Fruit fly (Drosophila melanogaster): ENCODE data around the gene Prp5.

The Prp5 gene

dm6 chrX:15309918-15310317 lies 35.1 kb upstream of the Prp5 start:
- TF ChIP-seq CG8478 (optimal IDR thresholded peaks at IDR 0.05) (no peak), CTCF (optimal IDR thresholded peaks at IDR 0.05) (no peak)

- TF ChIP-seq CTCF (optimal IDR thresholded peaks at IDR 0.05) (no peak), CG8478 (optimal IDR thresholded peaks at IDR 0.05) (no peak)
Observed at dm6 chrX:15312074-15312881, 32.7 kb upstream of the Prp5 start.

DNA sequence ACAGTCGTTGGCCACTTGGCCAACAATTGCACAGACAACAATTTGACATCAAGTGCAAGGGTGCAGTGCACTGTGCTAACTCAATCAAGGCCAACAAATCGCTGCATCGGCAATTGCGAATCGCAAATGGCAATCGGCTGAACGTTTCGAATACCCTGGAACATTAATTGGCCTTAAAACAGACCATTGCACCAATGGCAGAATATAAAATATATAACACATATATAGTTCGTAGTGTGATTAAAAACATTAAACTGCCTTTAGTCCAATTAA lies 32.2 kb upstream of the Prp5 start:
- TF ChIP-seq CTCF (optimal IDR thresholded peaks at IDR 0.05) (no peak), CG8478 (optimal IDR thresholded peaks at IDR 0.05) (no peak)

DNA sequence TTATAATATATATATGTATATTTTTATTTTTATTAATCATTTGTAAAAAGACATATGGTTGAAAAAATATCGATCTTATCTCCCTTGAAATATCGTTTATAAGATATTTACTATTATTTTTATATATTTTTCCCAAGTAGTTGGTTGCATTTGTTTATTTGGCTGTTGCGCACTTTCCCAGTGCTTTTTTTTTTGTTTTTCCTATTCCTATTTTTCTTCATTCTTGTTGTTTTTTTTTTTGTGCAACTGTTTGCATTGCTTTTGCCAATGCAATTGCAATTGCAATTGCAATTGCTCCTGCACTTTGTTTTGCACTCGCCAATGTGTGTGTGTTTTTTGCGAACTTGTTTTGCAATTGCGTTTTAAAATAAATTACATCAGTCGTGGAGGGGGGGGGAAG lies 31.6 kb upstream of the Prp5 start:
- TF ChIP-seq CG8478 (optimal IDR thresholded peaks at IDR 0.05) (no peak), CTCF (optimal IDR thresholded peaks at IDR 0.05) (no peak)

DNA sequence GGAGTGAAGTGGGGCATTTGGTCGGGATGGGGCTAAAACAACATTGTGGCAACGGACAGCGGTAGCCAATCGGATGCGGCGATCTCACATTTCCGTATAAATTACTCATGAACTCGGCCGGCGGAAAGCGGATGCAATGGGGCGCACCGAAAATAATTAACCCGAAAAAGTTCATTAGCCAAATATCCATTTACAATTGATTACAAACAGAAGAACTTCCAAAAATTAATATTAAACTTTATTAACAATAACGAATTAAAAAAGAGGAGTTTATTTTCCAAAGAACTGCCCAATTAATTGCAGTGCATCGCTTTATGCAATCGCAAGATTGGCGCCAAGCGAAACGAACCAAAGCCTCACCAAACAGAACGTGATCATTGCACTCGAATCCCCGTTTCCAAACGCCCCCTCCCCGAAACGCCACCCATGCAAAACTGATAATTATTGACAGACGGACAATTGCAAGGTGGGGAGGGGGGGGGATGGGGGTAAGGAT lies 31.1 kb upstream of the Prp5 start:
- TF ChIP-seq CG8478 (optimal IDR thresholded peaks at IDR 0.05): no peak
- no peak for TF ChIP-seq CTCF (optimal IDR thresholded peaks at IDR 0.05)

DNA sequence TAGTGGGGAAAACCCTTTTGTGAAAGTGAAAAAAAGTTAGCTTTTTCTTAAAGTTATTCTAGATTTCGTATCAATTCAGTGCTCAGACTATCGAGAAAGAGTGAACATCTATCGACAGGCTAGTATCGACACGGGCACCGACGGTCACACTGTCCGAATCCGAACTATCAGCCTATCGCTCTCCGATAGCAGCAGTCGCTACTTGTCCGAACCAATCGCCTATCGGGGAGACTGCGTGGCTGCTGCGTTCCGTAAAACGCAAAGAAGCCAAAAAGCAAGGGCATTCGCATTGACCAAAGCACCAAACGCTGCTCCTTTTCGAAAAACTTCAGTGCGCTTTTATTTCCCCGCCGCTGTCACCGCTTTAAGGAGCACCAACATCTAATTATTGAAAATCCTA lies 25.7 kb upstream of the Prp5 start, which contains the start of gene Top1:
Top1 (plus strand) TSS at position 190 of the 400 bp plus-strand sequence.
- no peak for TF ChIP-seq CG8478 (optimal IDR thresholded peaks at IDR 0.05)
- TF ChIP-seq CTCF (optimal IDR thresholded peaks at IDR 0.05): peak; percentile 34 to 47

dm6 chrX:15319699-15320482 lies 25.1 kb upstream of the Prp5 start:
- TF ChIP-seq CTCF (optimal IDR thresholded peaks at IDR 0.05): peak in 1 of 2 experiments; percentile 30
- TF ChIP-seq CG8478 (optimal IDR thresholded peaks at IDR 0.05): no peak

DNA sequence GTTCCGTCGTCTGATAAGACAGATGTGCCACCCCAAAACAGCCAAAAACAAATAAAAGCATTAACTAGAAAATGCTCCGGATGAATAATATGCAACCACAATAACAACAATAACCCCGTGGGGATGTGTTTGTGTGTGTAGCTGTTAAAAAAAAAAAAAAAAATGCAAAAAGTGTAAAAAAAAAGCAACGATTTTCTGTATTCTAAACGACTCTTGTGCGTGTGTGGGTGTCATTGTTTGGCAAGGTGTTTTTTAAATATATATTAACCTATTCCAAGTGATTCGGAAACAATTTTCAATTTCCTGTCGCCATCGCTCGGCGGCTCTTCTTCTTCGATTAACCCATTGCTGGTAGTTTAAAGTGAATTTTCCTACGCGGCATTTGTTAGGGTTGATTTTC lies 24.4 kb upstream of the Prp5 start:
- no peak for TF ChIP-seq CG8478 (optimal IDR thresholded peaks at IDR 0.05)
- TF ChIP-seq CTCF (optimal IDR thresholded peaks at IDR 0.05): no peak

DNA sequence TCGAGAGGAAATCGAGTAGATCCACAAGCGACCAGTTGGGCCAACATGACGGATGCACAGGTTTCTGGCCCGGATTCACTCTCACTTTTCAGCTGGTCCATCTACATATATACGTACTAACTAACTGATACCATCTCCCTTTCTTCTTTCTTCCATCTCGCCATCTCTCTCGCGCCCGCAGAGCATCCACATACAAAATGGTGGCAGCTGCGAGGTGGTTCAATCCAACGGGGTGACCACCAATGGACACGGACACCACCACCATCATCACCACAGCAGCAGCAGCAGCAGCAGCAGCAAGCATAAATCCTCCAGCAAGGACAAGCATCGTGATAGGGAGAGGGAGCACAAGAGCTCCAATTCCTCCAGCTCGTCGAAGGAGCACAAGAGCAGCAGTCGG lies 24.0 kb upstream of the Prp5 start:
- TF ChIP-seq CTCF (optimal IDR thresholded peaks at IDR 0.05): no peak
- no peak for TF ChIP-seq CG8478 (optimal IDR thresholded peaks at IDR 0.05)

dm6 chrX:15323302-15323880 lies 21.6 kb upstream of the Prp5 start:
- TF ChIP-seq CTCF (optimal IDR thresholded peaks at IDR 0.05) (no peak), CG8478 (optimal IDR thresholded peaks at IDR 0.05) (no peak)

DNA sequence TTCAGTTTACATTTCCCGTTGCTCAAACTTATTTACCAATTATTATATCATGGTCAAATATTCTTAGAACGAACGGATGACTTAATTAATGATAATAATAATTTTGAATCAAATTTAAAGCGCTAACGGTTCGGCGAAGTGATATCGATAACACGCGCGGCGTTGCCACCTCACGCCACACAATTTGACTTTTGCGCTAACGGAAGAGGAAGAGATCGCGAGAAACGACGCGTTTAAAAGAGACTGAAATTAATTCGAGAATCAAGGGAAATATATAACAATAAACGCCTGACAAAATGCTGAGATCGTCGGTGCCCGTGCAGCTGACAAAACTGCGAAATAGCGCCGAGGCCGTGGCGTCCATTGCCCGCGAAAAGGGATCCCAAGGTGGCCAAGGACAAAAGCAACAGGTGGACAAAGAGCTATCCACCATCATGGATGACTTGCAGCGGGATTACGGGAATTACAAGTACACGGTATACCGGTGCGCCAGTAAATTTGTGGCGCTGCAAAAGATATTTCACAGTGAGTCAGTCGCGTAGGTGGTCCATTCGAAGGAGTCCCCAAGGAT lies 16.7 kb upstream of the Prp5 start, which contains the start of gene dah:
dah (plus strand) TSS at position 195 of the 571 bp plus-strand sequence.
- no peak for TF ChIP-seq CTCF (optimal IDR thresholded peaks at IDR 0.05)
- TF ChIP-seq CG8478 (optimal IDR thresholded peaks at IDR 0.05): no peak

- TF ChIP-seq CG8478 (optimal IDR thresholded peaks at IDR 0.05): no peak
- no peak for TF ChIP-seq CTCF (optimal IDR thresholded peaks at IDR 0.05)
Observed at dm6 chrX:15333066-15333874, 11.7 kb upstream of the Prp5 start, which contains the start of the genes CG9114 and HDAC6. Gene CG9114 (minus strand): TSS chrX:15333154. Gene HDAC6 (plus strand): TSS chrX:15333310.

dm6 chrX:15334999-15335398 lies 10.0 kb upstream of the Prp5 start:
- no peak for TF ChIP-seq CTCF (optimal IDR thresholded peaks at IDR 0.05)
- TF ChIP-seq CG8478 (optimal IDR thresholded peaks at IDR 0.05): no peak

- TF ChIP-seq CTCF (optimal IDR thresholded peaks at IDR 0.05): no peak
- no peak for TF ChIP-seq CG8478 (optimal IDR thresholded peaks at IDR 0.05)
Observed at dm6 chrX:15335845-15336453, 9.0 kb upstream of the Prp5 start.

Measured in S2 (cell line).